Worm (Caenorhabditis elegans) whole organism, L1 larva: ENCODE measurements around the gene mom-2.

ENCODE experiments used
- C04F5.9 ChIP-seq: sonication (generic microtip); optimal IDR thresholded peaks from 2 replicates; lab custom pipeline; 2016; ENCODE audit warnings: missing genetic modification characterization, missing compliant biosample characterization
- aly-2 ChIP-seq: fragments of 150-350 bp; optimal IDR thresholded peaks from 2 replicates; lab custom pipeline; 2014; ENCODE audit warnings: missing biosample characterization, missing genetic modification characterization
- ama-1 ChIP-seq: fragments of 150-350 bp; optimal IDR thresholded peaks from 2 replicates; lab custom pipeline; 2014
- lir-3 ChIP-seq: sonication (generic microtip); optimal IDR thresholded peaks from 2 replicates; lab custom pipeline; 2016; ENCODE audit warnings: mild to moderate bottlenecking, missing genetic modification characterization, moderate library complexity, missing compliant biosample characterization; ENCODE audit not compliant: poor library complexity
- lsy-2 ChIP-seq, 2 experiments: fragments of 150-350 bp; optimal IDR thresholded peaks; 2 replicates each; lab custom pipeline; 2014; ENCODE audit warnings: missing biosample characterization in 2 of 2, missing genetic modification characterization in 2 of 2
- mep-1 ChIP-seq: fragments of 150-350 bp; optimal IDR thresholded peaks from 2 replicates; lab custom pipeline; 2014; ENCODE audit warnings: missing biosample characterization, missing genetic modification characterization
- nhr-28 ChIP-seq: fragments of 150-350 bp; optimal IDR thresholded peaks from 2 replicates; lab custom pipeline; 2014; ENCODE audit warnings: missing biosample characterization, missing genetic modification characterization
- pag-3 ChIP-seq: sonication (generic microtip); optimal IDR thresholded peaks from 2 replicates; lab custom pipeline; 2017; ENCODE audit warnings: missing genetic modification characterization, mild to moderate bottlenecking, missing compliant biosample characterization, antibody characterized with exemption, borderline replicate concordance; ENCODE audit not compliant: insufficient read depth

ce11 chrV:8403916-8404315 lies 48.1 kb downstream of the mom-2 start:
- no peak for TF ChIP-seq aly-2 (tag; lab: Kevin White, UChicago)
- no peak for TF ChIP-seq nhr-28 (tag; lab: Kevin White, UChicago)
- no peak for TF ChIP-seq C04F5.9 (tag; lab: Kevin White, UChicago)
- TF ChIP-seq mep-1 (tag; lab: Kevin White, UChicago), result no peak
- no peak for TF ChIP-seq ama-1 (lab: Kevin White, UChicago)
- no peak for TF ChIP-seq pag-3 (tag; lab: Kevin White, UChicago)
- no peak for TF ChIP-seq lir-3
- no peak for TF ChIP-seq lsy-2 (tag; optimal IDR thresholded peaks at IDR 0.05; lab: Kevin White, UChicago)
